Worm (Caenorhabditis elegans): ENCODE results near the gene Y67D8A.2.

Gene Y67D8A.2

ce11 chrIV:3232694-3233372, 10.6 kb downstream of the Y67D8A.2 start (continued):
- TF ChIP-seq pbrm-1 (GFP tag; IDR thresholded peaks at IDR 0.05): 0 out of 2 replicates have a peak, but pooled peaks have one; percentile 40
- TF ChIP-seq lin-40 (tag; optimal IDR thresholded peaks at IDR 0.05): peak; percentile 54
- TF ChIP-seq F57C9.4 (tag; optimal IDR thresholded peaks at IDR 0.05): peak; percentile 2
- peak; percentile 67 for TF ChIP-seq dox-1 (GFP tag; IDR thresholded peaks at IDR 0.05)
- no peak for TF ChIP-seq ccch-3 (GFP tag; optimal IDR thresholded peaks at IDR 0.05)
- peak; percentile 25 for TF ChIP-seq die-1 (tag; optimal IDR thresholded peaks at IDR 0.05)
- TF ChIP-seq ceh-40 (GFP tag; IDR thresholded peaks at IDR 0.05): no peak
- no peak for TF ChIP-seq nfya-2 (GFP tag; IDR thresholded peaks at IDR 0.05)
- peak; percentile 37 for TF ChIP-seq atf-7 (tag; optimal IDR thresholded peaks at IDR 0.05)
- TF ChIP-seq lin-54 (GFP tag; optimal IDR thresholded peaks at IDR 0.05): no peak
- no peak for TF ChIP-seq zim-3 (tag; optimal IDR thresholded peaks at IDR 0.05)
- peak; percentile 79 for TF ChIP-seq nfyb-1 (GFP tag; IDR thresholded peaks at IDR 0.05)
- peak; percentile 73 for TF ChIP-seq nhr-80 (tag; optimal IDR thresholded peaks at IDR 0.05)
- peak; percentile 43 for TF ChIP-seq gei-17 (GFP tag; optimal IDR thresholded peaks at IDR 0.05)

DNA sequence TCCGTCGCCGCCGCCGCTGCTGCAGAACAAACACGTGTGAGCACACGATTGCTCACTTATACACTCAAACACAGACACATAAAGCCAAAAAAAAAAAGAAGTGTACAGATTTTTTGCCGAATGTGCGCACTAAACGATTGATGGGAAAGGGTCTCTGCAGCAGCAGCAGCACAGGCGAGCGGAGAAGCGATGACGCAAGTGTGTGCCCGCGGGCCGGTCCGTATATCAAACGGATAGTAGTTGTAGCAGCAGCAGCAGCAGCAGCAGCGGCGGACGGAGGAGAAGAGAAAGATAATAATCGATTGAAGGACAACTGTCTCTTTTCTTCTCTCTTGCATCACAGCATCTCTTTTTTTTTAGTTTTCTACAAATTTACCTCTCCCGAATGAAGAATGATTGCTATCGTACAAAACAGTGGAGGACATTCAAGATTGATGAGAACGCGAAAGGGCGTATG, 11.2 kb downstream of the Y67D8A.2 start:
- TF ChIP-seq ets-4 (GFP tag; optimal IDR thresholded peaks at IDR 0.05) (no peak), ekl-4 (GFP tag; IDR thresholded peaks at IDR 0.05) (no peak), tbx-9 (tag; optimal IDR thresholded peaks at IDR 0.05; ENCODE audit: borderline replicate concordance) (no peak), let-607 (tag; optimal IDR thresholded peaks at IDR 0.05) (peak in 1 of 2 experiments; percentile 35), egrh-3 (GFP tag; IDR thresholded peaks at IDR 0.05) (peak; percentile 69), zfh-2 (GFP tag; conservative IDR thresholded peaks at IDR 0.05) (peak; percentile 83), cebp-1 (GFP tag; IDR thresholded peaks at IDR 0.05) (no peak), cebp-1 (tag; optimal IDR thresholded peaks at IDR 0.05) (peak; percentile 45), ZK185.1 (tag; optimal IDR thresholded peaks at IDR 0.05; ENCODE audit: poor library complexity, severe bottlenecking) (peak; percentile 40), madf-10 (tag; optimal IDR thresholded peaks at IDR 0.05) (peak; percentile 28), madf-3 (GFP tag; IDR thresholded peaks at IDR 0.05) (0 out of 2 replicates have a peak, but pooled peaks have one; percentile 46), ztf-26 (tag; optimal IDR thresholded peaks at IDR 0.05) (peak; percentile 5), snpc-3.4 (tag; optimal IDR thresholded peaks at IDR 0.05) (no peak), somi-1 (GFP tag; optimal IDR thresholded peaks at IDR 0.05) (peak; percentile 5), mcd-1 (GFP tag; IDR thresholded peaks at IDR 0.05) (peak; percentile 39; the same call in 1 of the 2 replicates), snpc-4 (GFP tag; optimal IDR thresholded peaks at IDR 0.05) (no peak), snpc-4 (tag; optimal IDR thresholded peaks at IDR 0.05) (peak in 1 of 4 experiments; percentile 5), nhr-80 (tag; optimal IDR thresholded peaks at IDR 0.05) (peak; percentile 34), die-1 (tag; optimal IDR thresholded peaks at IDR 0.05) (no peak)

- TF ChIP-seq Y53G8AR.9 (GFP tag; conservative IDR thresholded peaks at IDR 0.05) (0 out of 2 replicates have a peak, but pooled peaks have one; percentile 32), lin-40 (tag; optimal IDR thresholded peaks at IDR 0.05) (peak; percentile 12), cebp-2 (GFP tag; IDR thresholded peaks at IDR 0.05) (no peak), hlh-26 (GFP tag; conservative IDR thresholded peaks at IDR 0.05) (no peak)
Observed at ce11 chrIV:3234269-3234668, 12.0 kb downstream of the Y67D8A.2 start.

Measured in whole organism, young adult.